Worm (Caenorhabditis elegans): Measurements from ENCODE around the gene F56D6.11.

Gene F56D6.11

DNA sequence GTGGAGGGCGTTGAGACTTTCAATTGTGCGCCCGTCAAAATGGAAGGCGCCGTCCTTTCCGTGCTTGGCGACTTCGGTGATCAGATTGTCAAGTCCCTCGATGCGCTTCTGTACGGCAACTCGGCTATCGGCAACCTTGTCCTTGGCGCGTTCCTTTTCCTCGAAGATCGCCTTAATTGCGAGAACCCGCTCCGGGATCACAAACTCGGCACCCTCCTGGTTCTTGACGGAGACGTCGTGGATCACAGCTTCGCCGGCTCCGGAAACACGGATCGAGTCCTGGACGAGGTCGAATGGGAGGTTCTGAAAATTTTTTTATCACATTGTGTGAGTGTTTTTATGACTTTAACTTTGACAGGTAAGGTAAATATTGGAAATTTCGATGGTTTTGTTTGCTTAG, 33.1 kb downstream of the F56D6.11 start:
- no peak for TF ChIP-seq unc-62 (GFP tag; optimal IDR thresholded peaks at IDR 0.05)

DNA sequence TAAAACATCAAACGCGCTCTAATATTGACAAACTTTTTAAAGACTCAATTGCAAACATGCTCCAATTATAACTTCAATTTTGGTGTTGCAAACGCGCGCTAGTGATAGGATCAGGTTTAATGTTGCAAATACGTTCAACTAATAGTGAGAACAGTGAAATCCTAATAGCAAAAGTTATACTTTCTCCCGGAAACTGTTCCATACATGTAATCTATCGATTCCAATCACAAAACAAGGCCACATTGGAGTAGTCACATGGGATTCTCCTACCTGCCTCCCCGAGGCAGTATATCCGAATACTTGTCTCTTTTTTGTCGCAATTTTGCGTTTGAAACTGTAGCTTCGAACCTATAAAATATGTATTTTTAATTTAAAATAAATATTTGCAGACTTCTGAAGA, 36.4 kb downstream of the F56D6.11 start:
- no peak for TF ChIP-seq unc-62 (GFP tag; optimal IDR thresholded peaks at IDR 0.05)

ce11 chrIV:3867252-3867651, 39.0 kb downstream of the F56D6.11 start, which contains the start of gene F37C4.4:
Gene F37C4.4 (plus strand): TSS chrIV:3867309.
- no peak for TF ChIP-seq unc-62 (GFP tag; optimal IDR thresholded peaks at IDR 0.05)

ce11 chrIV:3866018-3866417, 40.3 kb downstream of the F56D6.11 start:
- TF ChIP-seq unc-62 (GFP tag; optimal IDR thresholded peaks at IDR 0.05) = no peak

- TF ChIP-seq unc-62 (GFP tag; optimal IDR thresholded peaks at IDR 0.05) = no peak
Measured at ce11 chrIV:3864944-3865343, 41.3 kb downstream of the F56D6.11 start, which contains the start of gene aat-8. Gene aat-8 (minus strand): TSS chrIV:3865044.

DNA sequence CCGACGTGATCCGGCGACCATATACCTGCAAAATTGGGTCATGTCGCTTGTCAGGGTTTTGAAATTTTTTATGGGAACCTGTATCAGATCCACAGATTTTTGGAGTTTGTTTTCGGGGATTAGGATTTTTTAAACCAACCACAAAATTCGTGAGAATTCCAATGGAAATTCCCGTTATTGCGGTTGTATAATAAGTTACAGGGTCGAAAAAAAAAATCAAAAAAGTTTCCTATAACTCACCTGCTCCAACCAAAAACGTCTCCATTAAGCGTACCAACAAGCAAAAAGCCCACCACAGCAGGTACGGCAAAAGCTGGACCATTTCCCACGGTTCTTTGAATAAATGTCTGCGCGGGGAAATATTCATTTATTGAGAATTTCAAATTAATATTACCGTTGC, 43.3 kb downstream of the F56D6.11 start:
- TF ChIP-seq unc-62 (GFP tag; optimal IDR thresholded peaks at IDR 0.05) = no peak

- no peak for TF ChIP-seq unc-62 (GFP tag; optimal IDR thresholded peaks at IDR 0.05)
Measured at ce11 chrIV:3860419-3860818, 45.9 kb downstream of the F56D6.11 start.

ce11 chrIV:3859552-3859951, 46.7 kb downstream of the F56D6.11 start:
- TF ChIP-seq unc-62 (GFP tag; optimal IDR thresholded peaks at IDR 0.05) = no peak

- TF ChIP-seq unc-62 (GFP tag; optimal IDR thresholded peaks at IDR 0.05) = no peak
Measured at ce11 chrIV:3857999-3858552, 48.2 kb downstream of the F56D6.11 start.

- no peak for TF ChIP-seq unc-62 (GFP tag; optimal IDR thresholded peaks at IDR 0.05)
Measured at ce11 chrIV:3856190-3856589, 50.1 kb downstream of the F56D6.11 start.
